Worm (Caenorhabditis elegans): Measurements from ENCODE around the gene btb-22.

DNA sequence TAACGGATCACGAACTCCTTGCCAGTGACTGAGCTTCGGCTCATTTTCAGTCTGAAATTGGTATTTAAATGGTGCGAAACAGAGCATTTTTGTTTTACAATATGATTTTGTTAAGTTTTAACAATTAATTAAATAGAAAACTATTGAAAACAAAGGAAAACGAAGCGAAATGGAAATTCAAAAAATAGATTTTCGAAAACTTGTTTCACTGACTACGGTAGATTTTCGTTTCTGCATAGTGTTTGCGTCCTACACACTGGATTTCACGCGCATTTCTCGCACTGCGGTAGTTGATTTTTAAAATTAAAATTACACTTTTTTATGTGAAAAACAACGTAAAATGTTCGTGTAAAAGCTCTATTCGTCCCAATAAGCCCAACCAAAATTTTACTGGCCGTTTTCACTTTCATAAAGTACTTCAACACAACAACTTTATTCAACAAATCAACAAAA is 46.8 kb downstream of the btb-22 start, which contains the start of gene bath-30:
- no peak for TF ChIP-seq flt-1 (GFP tag; IDR thresholded peaks at IDR 0.05)
- TF ChIP-seq T22C8.4 (GFP tag; IDR thresholded peaks at IDR 0.05), result no peak
- no peak for TF ChIP-seq cog-1 (tag; optimal IDR thresholded peaks at IDR 0.05)
- no peak for TF ChIP-seq klf-2 (GFP tag; conservative IDR thresholded peaks at IDR 0.05)
- TF ChIP-seq med-1 (GFP tag; optimal IDR thresholded peaks at IDR 0.05; ENCODE audit: insufficient read depth), result no peak
- TF ChIP-seq tab-1 (GFP tag; IDR thresholded peaks at IDR 0.05), result no peak
- TF ChIP-seq ref-1 (GFP tag; conservative IDR thresholded peaks at IDR 0.05), result no peak
- TF ChIP-seq ztf-23 (GFP tag; IDR thresholded peaks at IDR 0.05), result no peak
